Worm (Caenorhabditis elegans) whole organism, L2 larva: ENCODE measurements around the gene C54D10.5.

Experiments
- F13H6.1 ChIP-seq: sonication (generic microtip); optimal IDR thresholded peaks from 2 replicates; lab custom pipeline; 2016; ENCODE audit warnings: missing genetic modification characterization, missing compliant biosample characterization
- R02D3.7 ChIP-seq: fragments of 150-350 bp; optimal IDR thresholded peaks from 2 replicates; lab custom pipeline; 2014; ENCODE audit warnings: missing biosample characterization, missing genetic modification characterization
- Y55F3AM.14 ChIP-seq: fragments of 200-800 bp; sonication (Bioruptor generic); optimal IDR thresholded peaks from 2 replicates; lab custom pipeline; 2018; ENCODE audit warnings: mild to moderate bottlenecking, missing genetic modification characterization, missing compliant biosample characterization
- ZK546.5 ChIP-seq: sonication (generic microtip); optimal IDR thresholded peaks from 2 replicates; lab custom pipeline; 2017; ENCODE audit warnings: missing biosample characterization, missing genetic modification characterization
- alr-1 ChIP-seq: fragments of 150-350 bp; optimal IDR thresholded peaks from 2 replicates; lab custom pipeline; 2014; ENCODE audit warnings: missing biosample characterization, missing genetic modification characterization
- ama-1 ChIP-seq: fragments of 150-350 bp; optimal IDR thresholded peaks from 2 replicates; lab custom pipeline; 2018; ENCODE audit warnings: inconsistent platforms
- blmp-1 ChIP-seq: sonication (generic microtip); optimal IDR thresholded peaks from 2 replicates; lab custom pipeline; 2017; ENCODE audit warnings: missing genetic modification characterization, mild to moderate bottlenecking, missing compliant biosample characterization, antibody characterized with exemption, moderate library complexity; ENCODE audit not compliant: insufficient read depth
- ceh-16 ChIP-seq: fragments of 150-350 bp; optimal IDR thresholded peaks from 2 replicates; lab custom pipeline; 2014; ENCODE audit warnings: missing biosample characterization, missing genetic modification characterization
- ceh-82 ChIP-seq: fragments of 150-350 bp; optimal IDR thresholded peaks from 2 replicates; lab custom pipeline; 2014; ENCODE audit warnings: missing biosample characterization, missing genetic modification characterization
- crh-2 ChIP-seq: sonication (generic microtip); optimal IDR thresholded peaks from 2 replicates; lab custom pipeline; 2017; ENCODE audit warnings: missing biosample characterization, missing genetic modification characterization
- dmd-4 ChIP-seq: sonication (generic microtip); optimal IDR thresholded peaks from 2 replicates; lab custom pipeline; 2017; ENCODE audit warnings: missing biosample characterization, missing genetic modification characterization
- elt-3 ChIP-seq: sonication (generic microtip); optimal IDR thresholded peaks from 2 replicates; lab custom pipeline; 2017; ENCODE audit warnings: missing biosample characterization, missing genetic modification characterization
- fos-1 ChIP-seq: fragments of 150-350 bp; optimal IDR thresholded peaks from 2 replicates; lab custom pipeline; 2014; ENCODE audit warnings: missing biosample characterization, missing genetic modification characterization
- gmeb-1 ChIP-seq: fragments of 150-350 bp; optimal IDR thresholded peaks from 2 replicates; lab custom pipeline; 2014; ENCODE audit warnings: missing biosample characterization, missing genetic modification characterization
- lin-13 ChIP-seq: fragments of 150-350 bp; optimal IDR thresholded peaks from 2 replicates; lab custom pipeline; 2014; ENCODE audit warnings: missing biosample characterization, missing genetic modification reagents, missing genetic modification characterization
- lin-39 ChIP-seq: fragments of 150-350 bp; optimal IDR thresholded peaks from 2 replicates; lab custom pipeline; 2014; ENCODE audit warnings: missing biosample characterization, missing genetic modification reagents, missing genetic modification characterization
- lsy-2 ChIP-seq, 2 experiments: fragments of 150-350 bp in 1 of 2; sonication (generic microtip) in 1 of 2; optimal IDR thresholded peaks; 2 replicates each; lab custom pipeline; 2014 to 2017; ENCODE audit warnings: missing biosample characterization in 2 of 2, missing genetic modification characterization in 2 of 2
- mab-5 ChIP-seq: fragments of 150-350 bp; optimal IDR thresholded peaks from 2 replicates; lab custom pipeline; 2014; ENCODE audit warnings: missing biosample characterization, missing genetic modification characterization
- mdl-1 ChIP-seq, 2 experiments: fragments of 150-350 bp in 1 of 2; sonication (generic microtip) in 1 of 2; optimal IDR thresholded peaks; 2 replicates each; lab custom pipeline; 2017; ENCODE audit warnings: missing biosample characterization in 2 of 2, missing genetic modification characterization in 2 of 2
- nhr-10 ChIP-seq: sonication (generic microtip); optimal IDR thresholded peaks from 2 replicates; lab custom pipeline; 2017; ENCODE audit warnings: missing biosample characterization, missing genetic modification characterization
- nhr-237 ChIP-seq: fragments of 150-350 bp; optimal IDR thresholded peaks from 2 replicates; lab custom pipeline; 2014; ENCODE audit warnings: missing biosample characterization, missing genetic modification characterization
- nhr-25 ChIP-seq: fragments of 150-350 bp; sonication (generic microtip); optimal IDR thresholded peaks from 3 replicates; lab custom pipeline; 2014; ENCODE audit warnings: missing biosample characterization, missing genetic modification characterization
- nhr-6 ChIP-seq: fragments of 150-350 bp; optimal IDR thresholded peaks from 2 replicates; lab custom pipeline; 2014; ENCODE audit warnings: missing biosample characterization, missing genetic modification characterization
- nhr-77 ChIP-seq: fragments of 150-350 bp; optimal IDR thresholded peaks from 2 replicates; lab custom pipeline; 2014; ENCODE audit warnings: missing biosample characterization, missing genetic modification characterization
- peb-1 ChIP-seq: fragments of 150-350 bp; optimal IDR thresholded peaks from 2 replicates; lab custom pipeline; 2014; ENCODE audit warnings: missing biosample characterization, missing genetic modification characterization
- sem-4 ChIP-seq: fragments of 150-350 bp; optimal IDR thresholded peaks from 2 replicates; lab custom pipeline; 2014; ENCODE audit warnings: missing biosample characterization, missing genetic modification reagents, missing genetic modification characterization
- skn-1 ChIP-seq: sonication (generic microtip); optimal IDR thresholded peaks from 2 replicates; lab custom pipeline; 2017; ENCODE audit warnings: missing biosample characterization, missing genetic modification characterization
- sma-9 ChIP-seq, 2 experiments: fragments of 150-350 bp in 1 of 2; sonication (generic microtip) in 1 of 2; optimal IDR thresholded peaks; 2 replicates each; lab custom pipeline; 2014 to 2016; ENCODE audit warnings: missing genetic modification characterization in 2 of 2, mild to moderate bottlenecking in 1 of 2, missing biosample characterization in 1 of 2, missing compliant biosample characterization in 1 of 2, missing genetic modification reagents in 1 of 2, moderate library complexity in 1 of 2
- snpc-4 ChIP-seq: fragments of 150-350 bp; optimal IDR thresholded peaks from 2 replicates; lab custom pipeline; 2014; ENCODE audit warnings: missing biosample characterization, missing genetic modification characterization
- unc-39 ChIP-seq: fragments of 150-350 bp; optimal IDR thresholded peaks from 2 replicates; lab custom pipeline; 2014; ENCODE audit warnings: missing biosample characterization, missing genetic modification characterization
- unc-55 ChIP-seq: fragments of 150-350 bp; sonication (generic microtip); optimal IDR thresholded peaks from 3 replicates; lab custom pipeline; 2014; ENCODE audit warnings: missing biosample characterization, missing genetic modification reagents, missing genetic modification characterization
- unc-62 ChIP-seq: fragments of 150-350 bp; optimal IDR thresholded peaks from 2 replicates; lab custom pipeline; 2014; ENCODE audit warnings: missing biosample characterization, missing genetic modification reagents, missing genetic modification characterization
- zag-1 ChIP-seq: fragments of 150-350 bp; optimal IDR thresholded peaks from 2 replicates; lab custom pipeline; 2014; ENCODE audit warnings: missing biosample characterization, missing genetic modification characterization
- ztf-1 ChIP-seq: fragments of 200-800 bp; sonication (Bioruptor generic); conservative IDR thresholded peaks from 2 replicates; pipeline ENCODE4 v1.3.6; 2022; ENCODE audit warnings: missing genetic modification characterization, missing compliant biosample characterization
- ztf-4 ChIP-seq: fragments of 150-350 bp; optimal IDR thresholded peaks from 2 replicates; lab custom pipeline; 2014; ENCODE audit warnings: missing biosample characterization, missing genetic modification characterization

The C54D10.5 gene

ce11 chrV:12433717-12434116 lies 4.6 kb downstream of the C54D10.5 start, which contains the start of gene srh-25:
srh-25 (minus strand) TSS chrV:12433817.
- no peak for TF ChIP-seq snpc-4 (tag; lab: Kevin White, UChicago)
- no peak for TF ChIP-seq unc-39
- TF ChIP-seq nhr-77 = no peak
- TF ChIP-seq ztf-1 = no peak
- no peak for TF ChIP-seq nhr-25 (tag; lab: Kevin White, UChicago)
- no peak for TF ChIP-seq ZK546.5
- TF ChIP-seq mab-5 (tag; lab: Kevin White, UChicago) = no peak
- TF ChIP-seq lin-13 (GFP tag; lab: Kevin White, UChicago) = no peak
- TF ChIP-seq F13H6.1 = no peak
- no peak for TF ChIP-seq R02D3.7 (tag; lab: Kevin White, UChicago)
- no peak for TF ChIP-seq peb-1 (tag; lab: Kevin White, UChicago)
- TF ChIP-seq sem-4 (tag; lab: Kevin White, UChicago) = no peak
- no peak for TF ChIP-seq mdl-1 (tag; optimal IDR thresholded peaks at IDR 0.05; lab: Kevin White, UChicago)
- TF ChIP-seq, all 48 proteins: peak for 0

- TF ChIP-seq nhr-77 = no peak
- TF ChIP-seq ceh-82 (tag; lab: Kevin White, UChicago) = no peak
- no peak for TF ChIP-seq blmp-1
- no peak for TF ChIP-seq skn-1 (tag; lab: Kevin White, UChicago)
- no peak for TF ChIP-seq lsy-2 (tag; optimal IDR thresholded peaks at IDR 0.05; lab: Kevin White, UChicago)
- TF ChIP-seq Y55F3AM.14 (GFP tag; lab: Kevin White, UChicago) = no peak
- TF ChIP-seq alr-1 (tag; lab: Kevin White, UChicago) = no peak
- TF ChIP-seq nhr-10 (tag; lab: Kevin White, UChicago) = no peak
- no peak for TF ChIP-seq ceh-16
- TF ChIP-seq snpc-4 (tag; lab: Kevin White, UChicago) = no peak
- no peak for TF ChIP-seq elt-3
- TF ChIP-seq mab-5 (tag; lab: Kevin White, UChicago) = no peak
- TF ChIP-seq fos-1 (tag; lab: Kevin White, UChicago) = no peak
- TF ChIP-seq gmeb-1 = no peak
- TF ChIP-seq ztf-4 = no peak
Observed at ce11 chrV:12441420-12441819, 12.3 kb downstream of the C54D10.5 start, which contains the start of gene pals-37. pals-37 (minus strand) TSS chrV:12441520.

- TF ChIP-seq fos-1 (tag; lab: Kevin White, UChicago) (peak; percentile 21), dmd-4 (tag; lab: Kevin White, UChicago) (no peak)
- TF ChIP-seq, all 48 proteins: peak for 1
Observed at ce11 chrV:12443754-12444153, 14.6 kb downstream of the C54D10.5 start, which contains the start of gene pals-39. pals-39 (minus strand) TSS chrV:12443854.

- TF ChIP-seq nhr-6 (tag; lab: Kevin White, UChicago) = no peak
- TF ChIP-seq unc-55 (GFP tag; lab: Kevin White, UChicago) = no peak
- TF ChIP-seq Y55F3AM.14 (GFP tag; lab: Kevin White, UChicago) = no peak
- no peak for TF ChIP-seq zag-1 (tag; lab: Kevin White, UChicago)
- TF ChIP-seq nhr-237 (tag; lab: Kevin White, UChicago) = no peak
- no peak for TF ChIP-seq crh-2 (tag; lab: Kevin White, UChicago)
- TF ChIP-seq sem-4 (tag; lab: Kevin White, UChicago) = no peak
- TF ChIP-seq ztf-4 = no peak
- TF ChIP-seq unc-62 (GFP tag; lab: Kevin White, UChicago) = no peak
- TF ChIP-seq sma-9 (GFP tag; optimal IDR thresholded peaks at IDR 0.05; lab: Kevin White, UChicago) = no peak
- no peak for TF ChIP-seq sma-9 (tag; optimal IDR thresholded peaks at IDR 0.05; lab: Kevin White, UChicago)
- TF ChIP-seq F13H6.1 = no peak
- TF ChIP-seq alr-1 (tag; lab: Kevin White, UChicago) = no peak
- TF ChIP-seq mab-5 (tag; lab: Kevin White, UChicago) = no peak
- TF ChIP-seq lin-39 = no peak
- TF ChIP-seq ama-1 (lab: Kevin White, UChicago) = no peak
Observed at ce11 chrV:12446895-12447294, 17.8 kb downstream of the C54D10.5 start, which contains the start of the genes pals-38 and C54D10.9. pals-38 (minus strand) TSS chrV:12446995. C54D10.9 (plus strand) TSS chrV:12447153.

- TF ChIP-seq mdl-1 (tag; optimal IDR thresholded peaks at IDR 0.05; lab: Kevin White, UChicago) = no peak
- peak; percentile 41 for TF ChIP-seq nhr-25 (tag; lab: Kevin White, UChicago)
Observed at ce11 chrV:12449902-12450301, 20.8 kb downstream of the C54D10.5 start, which contains the start of gene C54D10.10. C54D10.10 (minus strand) TSS chrV:12450002.
